Worm (Caenorhabditis elegans): Measurements from ENCODE around the gene rpl-15.

Gene rpl-15

DNA sequence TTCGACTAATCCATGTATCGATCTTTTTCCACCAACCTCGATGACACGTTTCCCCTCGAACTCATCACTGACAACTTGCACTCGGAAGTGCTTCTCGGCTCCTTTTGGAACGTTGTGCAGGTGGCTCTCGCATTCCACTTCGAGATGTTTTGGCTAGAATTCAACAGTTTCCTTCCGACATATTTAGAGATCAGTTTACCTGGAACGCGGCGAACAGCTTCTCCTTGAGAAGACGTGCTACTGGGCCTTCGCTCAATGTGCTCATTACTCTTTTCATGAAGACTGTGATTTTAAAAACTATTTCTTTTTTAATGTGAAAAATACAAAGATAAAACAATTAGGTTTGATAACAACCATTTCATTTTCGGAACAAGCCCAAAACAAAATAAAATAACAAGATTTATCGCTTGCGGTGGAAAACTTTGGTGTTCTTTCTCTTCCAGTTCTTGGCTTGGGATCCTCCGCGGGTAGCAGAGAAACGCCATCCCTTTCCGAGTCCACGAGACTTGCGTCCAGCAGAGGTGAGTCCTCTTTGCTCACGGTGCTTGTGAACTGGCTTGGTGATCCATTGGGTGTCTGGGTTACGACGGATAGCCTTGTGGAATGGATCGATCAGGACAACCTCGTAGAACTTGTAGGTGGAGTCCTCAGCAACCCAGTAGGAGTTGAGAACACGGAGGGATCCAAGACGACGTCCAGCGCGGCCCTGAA, 1.1 kb downstream of the rpl-15 start, which contains the start of gene K11H12.1:
TSS of gene K11H12.1 (minus strand) at position 284 of the 711 bp plus-strand sequence.
- TF ChIP-seq nhr-43 (tag; optimal IDR thresholded peaks at IDR 0.05; ENCODE audit: poor library complexity, severe bottlenecking) (peak; percentile 28), unc-39 (tag; optimal IDR thresholded peaks at IDR 0.05) (no peak)

DNA sequence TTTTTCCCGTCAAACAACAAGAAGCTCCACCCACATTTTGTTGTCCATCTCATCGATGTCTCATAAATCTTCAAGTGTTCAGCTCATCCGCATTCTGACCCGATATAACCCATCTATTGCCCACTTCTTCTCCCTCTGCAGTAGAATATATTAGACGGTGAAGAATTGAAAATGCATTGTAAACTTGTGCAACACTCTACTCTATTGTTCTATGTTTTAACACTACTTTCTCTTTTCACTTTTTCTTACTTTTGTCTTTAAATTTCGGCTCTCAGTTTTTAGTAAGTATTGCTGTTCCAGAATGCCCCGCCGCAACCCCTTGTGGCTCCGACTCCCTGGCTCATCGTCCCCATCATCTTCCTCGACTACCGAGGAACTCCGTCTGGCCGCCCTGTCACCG, 5.0 kb downstream of the rpl-15 start, which contains the start of gene K11H12.9:
TSS of gene K11H12.9 (plus strand) at position 301 of the 400 bp plus-strand sequence.
- TF ChIP-seq ama-1 (optimal IDR thresholded peaks at IDR 0.05) (no peak), lin-15B (tag; optimal IDR thresholded peaks at IDR 0.05) (no peak), aly-2 (tag; optimal IDR thresholded peaks at IDR 0.05) (no peak), lin-39 (tag; optimal IDR thresholded peaks at IDR 0.05) (no peak), mdl-1 (tag; optimal IDR thresholded peaks at IDR 0.05) (no peak), pha-4 (tag; optimal IDR thresholded peaks at IDR 0.05) (no peak), nhr-25 (tag; optimal IDR thresholded peaks at IDR 0.05) (no peak), ZK546.5 (tag; optimal IDR thresholded peaks at IDR 0.05) (no peak), daf-12 (tag; optimal IDR thresholded peaks at IDR 0.05) (no peak), unc-62 (GFP tag; optimal IDR thresholded peaks at IDR 0.05) (no peak), tbx-2 (tag; optimal IDR thresholded peaks at IDR 0.05) (no peak), nhr-237 (tag; optimal IDR thresholded peaks at IDR 0.05) (no peak), elt-2 (tag; optimal IDR thresholded peaks at IDR 0.05) (no peak), ceh-82 (tag; optimal IDR thresholded peaks at IDR 0.05) (no peak)

DNA sequence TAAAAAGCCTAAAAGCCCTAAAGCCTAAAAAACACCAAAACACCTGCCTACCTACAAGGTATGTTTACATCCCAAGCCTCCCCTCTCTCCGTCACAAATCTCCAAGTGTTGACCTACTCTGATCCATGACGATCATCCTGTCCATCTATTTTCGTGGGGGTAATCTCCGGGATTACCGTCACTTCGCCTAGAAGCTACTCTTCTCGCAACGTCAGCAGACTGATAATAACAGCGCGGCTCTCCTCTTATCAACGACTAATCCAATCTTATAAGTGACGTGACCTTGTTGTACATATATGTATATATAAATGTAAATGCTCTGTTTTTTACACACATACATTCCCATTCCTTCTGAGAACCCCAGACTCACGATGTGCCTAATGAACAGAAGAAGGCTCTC, 6.0 kb downstream of the rpl-15 start:
- TF ChIP-seq egl-5 (tag; optimal IDR thresholded peaks at IDR 0.05) (no peak), zag-1 (tag; optimal IDR thresholded peaks at IDR 0.05) (no peak)

DNA sequence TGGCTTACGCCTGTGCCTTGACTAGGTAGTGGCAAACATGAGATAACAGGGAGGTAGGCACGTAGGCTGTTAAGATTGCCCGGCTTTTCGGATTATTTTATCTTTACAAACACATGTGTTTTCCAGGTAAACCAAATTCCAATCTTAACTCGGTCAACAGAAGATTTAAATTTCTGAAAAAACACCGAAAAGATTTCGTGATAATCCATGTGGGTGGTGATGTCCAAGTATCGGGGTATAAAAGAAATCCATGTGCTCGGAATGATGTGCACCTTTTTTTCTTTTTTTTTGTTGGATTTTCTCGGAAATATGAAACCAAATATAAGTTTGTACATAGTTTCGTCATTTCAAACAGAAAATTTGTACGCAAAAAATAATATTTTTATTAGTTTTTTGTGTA, 10.9 kb downstream of the rpl-15 start:
- TF ChIP-seq nhr-237 (tag; optimal IDR thresholded peaks at IDR 0.05) (no peak), nhr-12 (tag; optimal IDR thresholded peaks at IDR 0.05) (no peak), jun-1 (tag; optimal IDR thresholded peaks at IDR 0.05) (no peak), mml-1 (tag; optimal IDR thresholded peaks at IDR 0.05) (no peak), ztf-11 (tag; optimal IDR thresholded peaks at IDR 0.05) (no peak), nfya-1 (tag; optimal IDR thresholded peaks at IDR 0.05; ENCODE audit: insufficient read depth) (no peak), aly-2 (tag; optimal IDR thresholded peaks at IDR 0.05) (no peak), nhr-28 (tag; optimal IDR thresholded peaks at IDR 0.05) (no peak), ceh-16 (tag; optimal IDR thresholded peaks at IDR 0.05) (no peak), eor-1 (tag; optimal IDR thresholded peaks at IDR 0.05) (no peak), mdl-1 (tag; optimal IDR thresholded peaks at IDR 0.05) (no peak), nhr-11 (tag; optimal IDR thresholded peaks at IDR 0.05) (no peak), fkh-10 (GFP tag; optimal IDR thresholded peaks at IDR 0.05) (no peak), ceh-28 (tag; optimal IDR thresholded peaks at IDR 0.05) (no peak), ceh-82 (tag; optimal IDR thresholded peaks at IDR 0.05) (no peak), skn-1 (tag; optimal IDR thresholded peaks at IDR 0.05) (no peak), unc-62 (GFP tag; optimal IDR thresholded peaks at IDR 0.05) (no peak), lsy-12 (tag; optimal IDR thresholded peaks at IDR 0.05) (no peak)

DNA sequence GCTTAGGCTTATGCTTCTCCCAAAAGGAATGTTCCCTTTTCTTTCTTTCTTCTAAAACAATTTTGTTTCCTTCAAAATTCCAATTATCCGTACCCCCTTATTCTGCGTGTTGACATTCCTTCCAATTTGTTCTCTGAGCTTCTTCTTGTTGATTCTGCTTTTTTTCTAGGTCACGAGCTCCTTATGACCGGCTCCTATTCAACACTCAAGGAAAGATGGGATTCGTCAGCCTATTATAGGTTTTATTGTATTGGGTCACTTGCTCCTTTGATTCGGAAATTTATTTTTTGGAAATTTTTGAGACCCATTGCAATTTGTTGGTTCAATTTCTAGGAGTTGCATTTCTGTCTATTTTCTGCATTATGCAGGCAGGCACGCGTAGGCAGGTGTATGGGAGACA, 15.2 kb downstream of the rpl-15 start:
- no peak for TF ChIP-seq nhr-67 (tag; optimal IDR thresholded peaks at IDR 0.05)
- no peak for TF ChIP-seq nhr-12 (tag; optimal IDR thresholded peaks at IDR 0.05)
- no peak for TF ChIP-seq R02D3.7 (tag; optimal IDR thresholded peaks at IDR 0.05)
- no peak for TF ChIP-seq ceh-28 (tag; optimal IDR thresholded peaks at IDR 0.05)

DNA sequence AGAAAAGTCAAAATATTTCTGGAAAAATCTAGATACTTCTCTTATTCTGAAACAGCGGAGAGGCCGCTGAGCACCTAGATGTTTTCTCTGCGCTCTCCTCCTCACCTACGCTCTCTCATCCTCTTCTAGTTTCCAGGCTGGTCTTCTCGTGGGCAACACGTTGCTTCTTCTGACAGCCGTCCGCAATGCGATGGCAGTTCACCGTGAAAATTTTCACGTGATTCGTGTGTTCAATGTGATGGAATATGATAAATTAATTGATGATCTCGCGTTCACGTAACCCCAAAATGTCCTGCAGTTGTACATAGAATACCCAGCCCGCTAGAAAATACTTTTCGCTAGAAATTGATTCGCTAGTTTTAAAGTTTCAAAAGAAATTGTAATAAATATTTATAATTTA, 20.8 kb downstream of the rpl-15 start:
- TF ChIP-seq ceh-28 (tag; optimal IDR thresholded peaks at IDR 0.05) = no peak
- no peak for TF ChIP-seq elt-2 (tag; optimal IDR thresholded peaks at IDR 0.05)
- no peak for TF ChIP-seq fkh-2 (tag; optimal IDR thresholded peaks at IDR 0.05)
